Worm (Caenorhabditis elegans) whole organism, L1 larva: ENCODE results near the gene hda-2.

Experiments
- C16A3.4 ChIP-seq: fragments of 150-350 bp; optimal IDR thresholded peaks from 2 replicates; lab custom pipeline; 2014; ENCODE audit warnings: missing biosample characterization, missing genetic modification characterization
- alr-1 ChIP-seq: fragments of 200-800 bp; sonication (Bioruptor generic); optimal IDR thresholded peaks from 2 replicates; lab custom pipeline; 2018; ENCODE audit warnings: borderline replicate concordance, mild to moderate bottlenecking, missing genetic modification characterization, missing compliant biosample characterization
- ama-1 ChIP-seq: fragments of 150-350 bp; optimal IDR thresholded peaks from 2 replicates; lab custom pipeline; 2014
- fos-1 ChIP-seq: fragments of 150-350 bp; optimal IDR thresholded peaks from 2 replicates; lab custom pipeline; 2014; ENCODE audit warnings: missing biosample characterization, missing genetic modification characterization
- isw-1 ChIP-seq: fragments of 200-800 bp; sonication (Bioruptor generic); IDR thresholded peaks from 2 replicates; pipeline ENCODE4 v1.3.6; 2022; ENCODE audit warnings: missing genetic modification characterization, missing compliant biosample characterization
- mef-2 ChIP-seq: fragments of 150-350 bp; optimal IDR thresholded peaks from 2 replicates; lab custom pipeline; 2014; ENCODE audit warnings: missing biosample characterization, missing genetic modification characterization
- mep-1 ChIP-seq: fragments of 150-350 bp; optimal IDR thresholded peaks from 2 replicates; lab custom pipeline; 2014; ENCODE audit warnings: missing biosample characterization, missing genetic modification characterization
- nhr-12 ChIP-seq: sonication (generic microtip); optimal IDR thresholded peaks from 2 replicates; lab custom pipeline; 2017; ENCODE audit warnings: missing biosample characterization, missing genetic modification characterization
- nhr-237 ChIP-seq: fragments of 150-350 bp; optimal IDR thresholded peaks from 2 replicates; lab custom pipeline; 2014; ENCODE audit warnings: missing biosample characterization, missing genetic modification characterization
- pqm-1 ChIP-seq: sonication (generic microtip); optimal IDR thresholded peaks from 3 replicates; lab custom pipeline; 2017; ENCODE audit warnings: missing biosample characterization, missing genetic modification characterization
- snpc-4 ChIP-seq: fragments of 150-350 bp; optimal IDR thresholded peaks from 2 replicates; lab custom pipeline; 2014; ENCODE audit warnings: missing biosample characterization, missing genetic modification characterization
- sptf-1 ChIP-seq: fragments of 150-350 bp; optimal IDR thresholded peaks from 2 replicates; lab custom pipeline; 2014; ENCODE audit warnings: missing biosample characterization, missing genetic modification characterization
- unc-86 ChIP-seq: sonication (generic microtip); optimal IDR thresholded peaks from 2 replicates; lab custom pipeline; 2016; ENCODE audit warnings: missing genetic modification characterization, missing compliant biosample characterization
- ztf-11 ChIP-seq, 2 experiments: sonication (generic microtip); optimal IDR thresholded peaks; 2 replicates each; lab custom pipeline; 2016 to 2017; ENCODE audit warnings: missing genetic modification characterization in 2 of 2, missing biosample characterization in 1 of 2, missing compliant biosample characterization in 1 of 2

ce11 chrII:8034617-8035016 lies 12.3 kb upstream of the hda-2 start:
- TF ChIP-seq ama-1 (lab: Kevin White, UChicago), result no peak
- no peak for TF ChIP-seq nhr-237 (tag; lab: Kevin White, UChicago)
- no peak for TF ChIP-seq snpc-4 (tag; lab: Kevin White, UChicago)
- no peak for TF ChIP-seq C16A3.4 (tag; lab: Kevin White, UChicago)
- no peak for TF ChIP-seq nhr-12 (tag; lab: Kevin White, UChicago)
- no peak for TF ChIP-seq isw-1 (GFP tag; lab: Robert Waterston, UW)
- no peak for TF ChIP-seq mef-2 (tag; lab: Kevin White, UChicago)
- no peak for TF ChIP-seq ztf-11 (tag; optimal IDR thresholded peaks at IDR 0.05; lab: Kevin White, UChicago)
- TF ChIP-seq mep-1 (tag; lab: Kevin White, UChicago), result no peak
- TF ChIP-seq unc-86 (tag; lab: Kevin White, UChicago), result no peak
- no peak for TF ChIP-seq pqm-1
- no peak for TF ChIP-seq sptf-1 (tag; lab: Kevin White, UChicago)
- no peak for TF ChIP-seq fos-1
- TF ChIP-seq alr-1 (tag; lab: Kevin White, UChicago), result no peak
